Fruit fly (Drosophila melanogaster) whole organism, embryonic: ENCODE data around the gene CG33932.

Experiments
- ATbp ChIP-seq: fragments of 200-800 bp; sonication (Bioruptor generic); optimal IDR thresholded peaks from 2 replicates; lab custom pipeline; 2017; ENCODE audit warnings: missing biosample characterization, mild to moderate bottlenecking, missing genetic modification characterization, missing genetic modification reagents
- Atf-2 ChIP-seq: fragments of 200-800 bp; sonication (Bioruptor generic); optimal IDR thresholded peaks from 2 replicates; lab custom pipeline; 2016; ENCODE audit warnings: missing biosample characterization, missing genetic modification characterization
- B-H1 ChIP-seq: fragments of 200-800 bp; sonication (Bioruptor generic); IDR thresholded peaks from 3 replicates; pipeline ENCODE4 v1.3.6; 2022; ENCODE audit warnings: missing biosample characterization, missing genetic modification characterization
- CG10209 ChIP-seq: fragments of 200-800 bp; sonication (Bioruptor generic); optimal IDR thresholded peaks from 3 replicates; lab custom pipeline; 2017; ENCODE audit warnings: missing biosample characterization, mild to moderate bottlenecking, missing genetic modification characterization, missing genetic modification reagents
- CG11696 ChIP-seq: fragments of 200-800 bp; sonication (Bioruptor generic); IDR thresholded peaks from 2 replicates; pipeline ENCODE4 v1.3.6; 2022; ENCODE audit warnings: missing biosample characterization, missing genetic modification characterization
- CG12104 ChIP-seq: fragments of 200-800 bp; sonication (Bioruptor generic); optimal IDR thresholded peaks from 3 replicates; lab custom pipeline; 2016; ENCODE audit warnings: missing biosample characterization, missing genetic modification characterization
- CG12155 ChIP-seq: fragments of 200-800 bp; sonication (Bioruptor generic); optimal IDR thresholded peaks from 3 replicates; lab custom pipeline; 2016; ENCODE audit warnings: missing biosample characterization, missing genetic modification characterization
- CG12744 ChIP-seq: fragments of 200-800 bp; sonication (Bioruptor generic); optimal IDR thresholded peaks from 2 replicates; lab custom pipeline; 2016; ENCODE audit warnings: missing biosample characterization, missing genetic modification characterization
- CG14014 ChIP-seq: fragments of 200-800 bp; sonication (Bioruptor generic); IDR thresholded peaks from 2 replicates; pipeline ENCODE4 v1.3.6; 2022; ENCODE audit warnings: missing biosample characterization, missing genetic modification characterization
- CG14050 ChIP-seq: fragments of 200-800 bp; sonication (Bioruptor generic); IDR thresholded peaks from 3 replicates; pipeline ENCODE4 v1.3.6; 2022; ENCODE audit warnings: missing biosample characterization, missing genetic modification characterization
- CG14860 ChIP-seq: fragments of 200-800 bp; sonication (Bioruptor generic); IDR thresholded peaks from 3 replicates; pipeline ENCODE4 v1.3.6; 2022; ENCODE audit warnings: missing biosample characterization, missing genetic modification characterization; ENCODE audit not compliant: partially characterized antibody
- CG18262 ChIP-seq: fragments of 200-800 bp; optimal IDR thresholded peaks from 3 replicates; lab custom pipeline; 2019; ENCODE audit warnings: missing biosample characterization, mild to moderate bottlenecking, missing genetic modification characterization, moderate library complexity
- CG2712 ChIP-seq: fragments of 200-800 bp; optimal IDR thresholded peaks from 3 replicates; lab custom pipeline; 2019; ENCODE audit warnings: missing biosample characterization, mild to moderate bottlenecking, missing genetic modification characterization, moderate library complexity
- CG32772 ChIP-seq: fragments of 200-800 bp; sonication (Bioruptor generic); IDR thresholded peaks from 2 replicates; pipeline ENCODE4 v1.3.6; 2022; ENCODE audit warnings: missing biosample characterization, missing genetic modification characterization
- CG3407 ChIP-seq: fragments of 200-800 bp; sonication (Bioruptor generic); optimal IDR thresholded peaks from 2 replicates; lab custom pipeline; 2018; ENCODE audit warnings: missing biosample characterization, mild to moderate bottlenecking, missing genetic modification characterization
- CG5180 ChIP-seq: fragments of 200-800 bp; sonication (Bioruptor generic); optimal IDR thresholded peaks from 3 replicates; lab custom pipeline; 2017; ENCODE audit warnings: missing biosample characterization, missing genetic modification characterization, mild to moderate bottlenecking, moderate library complexity, missing genetic modification reagents
- CG6254 ChIP-seq: fragments of 200-800 bp; sonication (Bioruptor generic); optimal IDR thresholded peaks from 3 replicates; lab custom pipeline; 2017; ENCODE audit warnings: mild to moderate bottlenecking, missing biosample characterization, missing genetic modification reagents, missing genetic modification characterization
- CG6683 ChIP-seq: fragments of 200-800 bp; sonication (Bioruptor generic); optimal IDR thresholded peaks from 2 replicates; lab custom pipeline; 2017; ENCODE audit warnings: missing biosample characterization, mild to moderate bottlenecking, missing genetic modification characterization, missing genetic modification reagents
- CG7987 ChIP-seq: fragments of 200-800 bp; sonication (Bioruptor generic); optimal IDR thresholded peaks from 2 replicates; lab custom pipeline; 2018; ENCODE audit warnings: missing biosample characterization, mild to moderate bottlenecking, missing genetic modification characterization, moderate library complexity
- Dbx ChIP-seq: fragments of 200-800 bp; sonication (Bioruptor generic); IDR thresholded peaks from 3 replicates; pipeline ENCODE4 v1.3.6; 2022; ENCODE audit warnings: missing biosample characterization, missing genetic modification characterization
- Dll ChIP-seq: fragments of 200-800 bp; sonication (Bioruptor generic); IDR thresholded peaks from 4 replicates; pipeline ENCODE4 v1.3.6; 2022; ENCODE audit warnings: missing biosample characterization, missing genetic modification characterization; ENCODE audit not compliant: partially characterized antibody
- Dref ChIP-seq: fragments of 200-800 bp; sonication (Bioruptor generic); IDR thresholded peaks from 2 replicates; pipeline ENCODE4 v1.3.6; 2022; ENCODE audit warnings: missing biosample characterization, missing genetic modification characterization
- Elba2 ChIP-seq: fragments of 200-800 bp; sonication (Bioruptor generic); optimal IDR thresholded peaks from 3 replicates; lab custom pipeline; 2016; ENCODE audit warnings: missing biosample characterization, missing genetic modification characterization
- NK7.1 ChIP-seq: fragments of 200-800 bp; sonication (Bioruptor generic); optimal IDR thresholded peaks from 3 replicates; lab custom pipeline; 2016; ENCODE audit warnings: missing biosample characterization, missing genetic modification characterization
- Poxn ChIP-seq: fragments of 200-800 bp; sonication (Bioruptor generic); IDR thresholded peaks from 2 replicates; pipeline ENCODE4 v1.3.6; 2022; ENCODE audit warnings: missing biosample characterization, missing genetic modification characterization
- TFAM ChIP-seq: fragments of 200-800 bp; sonication (Bioruptor generic); optimal IDR thresholded peaks from 2 replicates; lab custom pipeline; 2017; ENCODE audit warnings: missing biosample characterization, missing genetic modification characterization, inconsistent platforms
- ara ChIP-seq: fragments of 200-800 bp; sonication (Bioruptor generic); IDR thresholded peaks from 2 replicates; pipeline ENCODE4 v1.3.6; 2022; ENCODE audit warnings: missing biosample characterization, missing genetic modification characterization
- ase ChIP-seq: fragments of 200-800 bp; sonication (Bioruptor generic); IDR thresholded peaks from 3 replicates; pipeline ENCODE4 v1.3.6; 2022; ENCODE audit warnings: missing biosample characterization, missing genetic modification characterization
- az2 ChIP-seq: fragments of 200-800 bp; sonication (Bioruptor generic); optimal IDR thresholded peaks from 3 replicates; lab custom pipeline; 2016; ENCODE audit warnings: missing biosample characterization, missing genetic modification characterization
- bowl ChIP-seq: fragments of 200-800 bp; sonication (Bioruptor generic); IDR thresholded peaks from 2 replicates; pipeline ENCODE4 v1.3.6; 2022; ENCODE audit warnings: missing biosample characterization, missing genetic modification characterization
- cato ChIP-seq: fragments of 200-800 bp; sonication (Bioruptor generic); optimal IDR thresholded peaks from 2 replicates; lab custom pipeline; 2016; ENCODE audit warnings: missing biosample characterization, missing genetic modification characterization, borderline replicate concordance
- crp ChIP-seq, 2 experiments: fragments of 200-800 bp; sonication (Bioruptor generic); optimal IDR thresholded peaks; 2 replicates in 1 of 2; 3 replicates in 1 of 2; lab custom pipeline; 2017; ENCODE audit warnings: missing biosample characterization in 2 of 2, missing genetic modification characterization in 2 of 2, mild to moderate bottlenecking in 1 of 2, moderate library complexity in 1 of 2
- disco-r ChIP-seq: fragments of 200-800 bp; sonication (Bioruptor generic); optimal IDR thresholded peaks from 2 replicates; lab custom pipeline; 2016; ENCODE audit warnings: missing biosample characterization, missing genetic modification characterization
- esg ChIP-seq: fragments of 200-800 bp; sonication (Bioruptor generic); conservative IDR thresholded peaks from 2 replicates; pipeline ENCODE4 v1.3.6; 2022; ENCODE audit warnings: missing biosample characterization, missing genetic modification characterization
- eyg ChIP-seq: fragments of 200-800 bp; sonication (Bioruptor generic); optimal IDR thresholded peaks from 3 replicates; lab custom pipeline; 2016; ENCODE audit warnings: missing biosample characterization, missing genetic modification characterization
- ftz-f1 ChIP-seq: fragments of 200-800 bp; sonication (Bioruptor generic); optimal IDR thresholded peaks from 2 replicates; lab custom pipeline; 2016; ENCODE audit warnings: missing biosample characterization, missing genetic modification characterization
- grau ChIP-seq: fragments of 200-800 bp; optimal IDR thresholded peaks from 3 replicates; lab custom pipeline; 2019; ENCODE audit warnings: missing biosample characterization, mild to moderate bottlenecking, missing genetic modification characterization, moderate library complexity
- her ChIP-seq: fragments of 200-800 bp; sonication (Bioruptor generic); optimal IDR thresholded peaks from 2 replicates; lab custom pipeline; 2016; ENCODE audit warnings: missing biosample characterization, missing genetic modification characterization
- hth ChIP-seq: fragments of >200 bp; optimal IDR thresholded peaks from 2 replicates; lab custom pipeline; 2017; ENCODE audit warnings: inconsistent platforms
- jumu ChIP-seq: fragments of 200-800 bp; sonication (Bioruptor generic); optimal IDR thresholded peaks from 3 replicates; lab custom pipeline; 2016; ENCODE audit warnings: missing biosample characterization, missing genetic modification characterization
- pita ChIP-seq: fragments of 200-800 bp; sonication (Bioruptor generic); optimal IDR thresholded peaks from 2 replicates; lab custom pipeline; 2017; ENCODE audit warnings: missing biosample characterization, mild to moderate bottlenecking, missing genetic modification characterization
- pnt ChIP-seq: fragments of 200-800 bp; sonication (Bioruptor generic); optimal IDR thresholded peaks from 3 replicates; lab custom pipeline; 2016; ENCODE audit warnings: missing biosample characterization, missing genetic modification characterization
- run ChIP-seq: fragments of 200-800 bp; sonication (Bioruptor generic); optimal IDR thresholded peaks from 3 replicates; lab custom pipeline; 2018; ENCODE audit warnings: missing biosample characterization, mild to moderate bottlenecking, missing genetic modification characterization
- sd ChIP-seq: fragments of 200-800 bp; sonication (Bioruptor generic); optimal IDR thresholded peaks from 3 replicates; lab custom pipeline; 2018; ENCODE audit warnings: missing biosample characterization, mild to moderate bottlenecking, missing genetic modification characterization, moderate library complexity
- sna ChIP-seq: fragments of 200-800 bp; sonication (Bioruptor generic); IDR thresholded peaks from 2 replicates; pipeline ENCODE4 v1.3.6; 2022; ENCODE audit warnings: missing biosample characterization, missing genetic modification characterization; ENCODE audit not compliant: partially characterized antibody
- trh ChIP-seq: fragments of 200-800 bp; sonication (Bioruptor generic); optimal IDR thresholded peaks from 2 replicates; lab custom pipeline; 2016; ENCODE audit warnings: missing biosample characterization, missing genetic modification characterization
- twi ChIP-seq: fragments of 200-800 bp; optimal IDR thresholded peaks from 2 replicates; lab custom pipeline; 2019; ENCODE audit warnings: missing biosample characterization, mild to moderate bottlenecking, missing genetic modification characterization, moderate library complexity
- tx ChIP-seq: fragments of 200-800 bp; sonication (Bioruptor generic); optimal IDR thresholded peaks from 2 replicates; lab custom pipeline; 2016; ENCODE audit warnings: missing biosample characterization, missing genetic modification characterization
- z ChIP-seq: fragments of 200-800 bp; sonication (Bioruptor generic); IDR thresholded peaks from 3 replicates; pipeline ENCODE4 v1.3.6; 2022; ENCODE audit warnings: missing biosample characterization, missing genetic modification characterization

Gene CG33932

dm6 chrX:19744003-19744488, at the start of gene CG33932, which contains the start of the genes CG18809, COX6B and Rpp20 (continued):
- no peak for TF ChIP-seq TFAM (GFP tag; lab: Kevin White, UChicago)
- no peak for TF ChIP-seq ATbp (GFP tag; lab: Kevin White, UChicago)
- peak; percentile 19 for TF ChIP-seq NK7.1 (GFP tag; lab: Kevin White, UChicago)
- TF ChIP-seq CG12104 (GFP tag; lab: Kevin White, UChicago), result peak; percentile 27
- TF ChIP-seq B-H1 (GFP tag; lab: Robert Waterston, UW), result no peak
- no peak for TF ChIP-seq z (GFP tag; lab: Robert Waterston, UW)
- peak; percentile 73 for TF ChIP-seq ftz-f1 (GFP tag; lab: Kevin White, UChicago)
- peak; percentile 0 for TF ChIP-seq cato
- no peak for TF ChIP-seq pita (GFP tag; lab: Kevin White, UChicago)
- TF ChIP-seq Dref (GFP tag; lab: Robert Waterston, UW), result peak; percentile 67
- peak; percentile 54 for TF ChIP-seq grau (tag; lab: Kevin White, UChicago)
- TF ChIP-seq bowl (GFP tag; lab: Robert Waterston, UW), result no peak
- TF ChIP-seq Dll (GFP tag; lab: Robert Waterston, UW), result peak; percentile 86
- TF ChIP-seq CG12744, result peak; percentile 62
- TF ChIP-seq CG10209, result peak; percentile 52
- TF ChIP-seq CG7987 (GFP tag; lab: Kevin White, UChicago), result peak; percentile 11
- peak; percentile 28 for TF ChIP-seq CG6683 (GFP tag; lab: Kevin White, UChicago)
- no peak for TF ChIP-seq CG18262 (tag; lab: Kevin White, UChicago)
- TF ChIP-seq CG14014, result peak; percentile 56
- peak; percentile 78 for TF ChIP-seq jumu (GFP tag; lab: Kevin White, UChicago)
- no peak for TF ChIP-seq CG6254
- TF ChIP-seq trh (GFP tag; lab: Kevin White, UChicago), result no peak
- peak; percentile 56 for TF ChIP-seq disco-r (GFP tag; lab: Kevin White, UChicago)
- peak in 1 of 2 experiments; percentile 51 for TF ChIP-seq crp (GFP tag; optimal IDR thresholded peaks at IDR 0.05; lab: Kevin White, UChicago)
- TF ChIP-seq az2, result peak; percentile 32
- peak; percentile 73 for TF ChIP-seq sd (tag; lab: Kevin White, UChicago)
- TF ChIP-seq CG14050 (GFP tag; lab: Robert Waterston, UW), result 0 out of 3 replicates have a peak, but pooled peaks have one; percentile 21
- peak; percentile 27 for TF ChIP-seq Atf-2 (GFP tag; lab: Kevin White, UChicago)
- TF ChIP-seq CG3407 (GFP tag; lab: Kevin White, UChicago), result no peak
- TF ChIP-seq hth (lab: Kevin White, UChicago), result no peak
- TF ChIP-seq her (GFP tag; lab: Kevin White, UChicago), result peak; percentile 75
- peak; percentile 83 for TF ChIP-seq sna

- TF ChIP-seq run (tag; lab: Kevin White, UChicago) (no peak), ase (GFP tag; lab: Robert Waterston, UW) (no peak), ara (GFP tag; lab: Robert Waterston, UW) (0 out of 2 replicates have a peak, but pooled peaks have one; percentile 35), eyg (GFP tag; lab: Kevin White, UChicago) (no peak), pnt (no peak), CG5180 (GFP tag; lab: Kevin White, UChicago) (no peak), twi (tag; lab: Kevin White, UChicago) (no peak), Dbx (no peak), Poxn (GFP tag; lab: Robert Waterston, UW) (no peak), CG12155 (GFP tag; lab: Kevin White, UChicago) (no peak), CG3407 (GFP tag; lab: Kevin White, UChicago) (no peak), CG32772 (GFP tag; lab: Robert Waterston, UW) (0 out of 2 replicates have a peak, but pooled peaks have one; percentile 17), esg (GFP tag; lab: Robert Waterston, UW) (no peak), z (GFP tag; lab: Robert Waterston, UW) (no peak), CG14014 (no peak), Elba2 (GFP tag; lab: Kevin White, UChicago) (peak; percentile 98), CG2712 (tag; lab: Kevin White, UChicago) (peak; percentile 8), tx (GFP tag; lab: Kevin White, UChicago) (no peak), CG11696 (GFP tag; lab: Robert Waterston, UW) (peak; percentile 82), CG14860 (GFP tag; lab: Robert Waterston, UW) (no peak)
Observed at dm6 chrX:19694792-19695558, 49.3 kb upstream of the CG33932 start, which contains the start of gene CG14229. Gene CG14229, minus strand, starts transcription at chrX:19695250.
